Worm (Caenorhabditis elegans): ENCODE measurements around the gene sec-10.
A peak's percentile ranks its signal among the peaks of the same experiment; 100 is the strongest.

The sec-10 gene

DNA sequence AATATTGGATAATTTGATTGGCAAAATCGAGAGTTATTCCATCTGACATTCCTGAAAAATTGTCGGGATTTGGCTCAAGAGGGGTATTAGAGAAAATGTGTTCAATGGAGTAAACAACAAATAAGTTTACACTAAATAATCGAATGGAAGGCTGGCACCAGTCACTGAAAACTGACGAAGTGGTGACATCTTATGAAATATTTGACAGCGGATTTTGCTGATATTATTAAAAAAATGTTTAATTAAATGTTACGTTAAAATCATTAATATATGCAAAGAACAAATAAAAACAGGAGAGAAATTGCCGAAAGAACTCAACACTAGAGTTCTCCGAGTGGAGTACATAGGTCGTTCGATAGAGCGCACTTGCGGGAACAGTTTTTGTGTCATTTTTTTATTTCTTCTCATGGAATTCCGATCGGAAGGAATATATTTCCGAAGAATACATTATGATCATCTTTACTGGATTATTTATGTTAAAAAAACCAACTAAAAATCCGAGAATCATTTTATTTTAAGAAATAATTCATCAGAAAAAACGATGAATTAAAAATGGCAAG, 3.3 kb upstream of the sec-10 start, which contains the start of gene tag-322:
TSS of gene tag-322 (minus strand) at position 51 of the 560 bp plus-strand sequence.
- TF ChIP-seq nhr-237 (tag; optimal IDR thresholded peaks at IDR 0.05) (no peak), hif-1 (tag; optimal IDR thresholded peaks at IDR 0.05) (peak in 1 of 2 experiments; percentile 4), ama-1 (optimal IDR thresholded peaks at IDR 0.05) (peak; percentile 44), lin-29 (GFP tag; IDR thresholded peaks at IDR 0.05) (no peak), attf-4 (tag; optimal IDR thresholded peaks at IDR 0.05) (no peak), mxl-2 (GFP tag; conservative IDR thresholded peaks at IDR 0.05) (no peak), nhr-28 (tag; optimal IDR thresholded peaks at IDR 0.05) (peak; percentile 44), nhr-41 (GFP tag; IDR thresholded peaks at IDR 0.05) (no peak), dmd-6 (GFP tag; IDR thresholded peaks at IDR 0.05) (peak; percentile 25; the same call in 1 of the 2 replicates), Y48G9A.11 (GFP tag; IDR thresholded peaks at IDR 0.05) (no peak), ztf-7 (tag; optimal IDR thresholded peaks at IDR 0.05) (peak; percentile 11), daf-12 (tag; optimal IDR thresholded peaks at IDR 0.05) (no peak), lin-1 (GFP tag; IDR thresholded peaks at IDR 0.05) (no peak), T20F7.1 (GFP tag; optimal IDR thresholded peaks at IDR 0.05) (peak; percentile 47), dpl-1 (GFP tag; optimal IDR thresholded peaks at IDR 0.05) (peak; percentile 71), pha-4 (GFP tag; IDR thresholded peaks at IDR 0.05) (no peak), pha-4 (tag; optimal IDR thresholded peaks at IDR 0.05) (peak; percentile 18), lim-7 (GFP tag; IDR thresholded peaks at IDR 0.05) (no peak), nhr-11 (tag; optimal IDR thresholded peaks at IDR 0.05) (no peak), D1046.2 (GFP tag; IDR thresholded peaks at IDR 0.05) (no peak), jun-1 (tag; optimal IDR thresholded peaks at IDR 0.05) (no peak), snpc-4 (tag; optimal IDR thresholded peaks at IDR 0.05) (no peak), egl-43 (GFP tag; IDR thresholded peaks at IDR 0.05) (no peak), fkh-10 (GFP tag; optimal IDR thresholded peaks at IDR 0.05) (no peak), cey-2 (tag; optimal IDR thresholded peaks at IDR 0.05; ENCODE audit: borderline replicate concordance, insufficient read depth) (no peak), madf-5 (GFP tag; IDR thresholded peaks at IDR 0.05) (no peak), lsy-2 (tag; optimal IDR thresholded peaks at IDR 0.05) (peak; percentile 32 to 92), F49E8.2 (tag; optimal IDR thresholded peaks at IDR 0.05; ENCODE audit: borderline replicate concordance) (no peak), tra-1 (GFP tag; IDR thresholded peaks at IDR 0.05) (no peak), hlh-30 (tag; optimal IDR thresholded peaks at IDR 0.05; ENCODE audit: insufficient read depth) (peak; percentile 54), Y5F2A.4 (GFP tag; optimal IDR thresholded peaks at IDR 0.05) (no peak), nhr-76 (tag; optimal IDR thresholded peaks at IDR 0.05) (no peak), aha-1 (tag) (no peak), mes-2 (tag; optimal IDR thresholded peaks at IDR 0.05; ENCODE audit: poor library complexity, severe bottlenecking) (peak; percentile 84), ceh-82 (tag; optimal IDR thresholded peaks at IDR 0.05) (no peak), T26A8.4 (GFP tag; IDR thresholded peaks at IDR 0.05) (no peak), aly-2 (tag; optimal IDR thresholded peaks at IDR 0.05) (no peak), dmd-9 (GFP tag; IDR thresholded peaks at IDR 0.05) (no peak), ceh-32 (tag; optimal IDR thresholded peaks at IDR 0.05; ENCODE audit: poor library complexity) (no peak), ceh-28 (tag; optimal IDR thresholded peaks at IDR 0.05) (no peak), ceh-20 (GFP tag; IDR thresholded peaks at IDR 0.05) (no peak), daf-19 (GFP tag; conservative IDR thresholded peaks at IDR 0.05) (no peak), gei-8 (GFP tag; optimal IDR thresholded peaks at IDR 0.05) (no peak), nhr-42 (GFP tag; IDR thresholded peaks at IDR 0.05) (no peak), snpc-1.2 (GFP tag; IDR thresholded peaks at IDR 0.05) (no peak), egl-27 (tag; optimal IDR thresholded peaks at IDR 0.05) (no peak), zip-11 (GFP tag; IDR thresholded peaks at IDR 0.05) (no peak), R02D3.7 (tag; optimal IDR thresholded peaks at IDR 0.05) (no peak), hlh-11 (tag; optimal IDR thresholded peaks at IDR 0.05) (peak; percentile 32), ceh-62 (tag; optimal IDR thresholded peaks at IDR 0.05) (no peak), mdt-29 (GFP tag; IDR thresholded peaks at IDR 0.05) (no peak), unc-130 (GFP tag; optimal IDR thresholded peaks at IDR 0.05) (no peak)
